Worm (Caenorhabditis elegans): ENCODE measurements around the gene cox-14.

Gene cox-14

DNA sequence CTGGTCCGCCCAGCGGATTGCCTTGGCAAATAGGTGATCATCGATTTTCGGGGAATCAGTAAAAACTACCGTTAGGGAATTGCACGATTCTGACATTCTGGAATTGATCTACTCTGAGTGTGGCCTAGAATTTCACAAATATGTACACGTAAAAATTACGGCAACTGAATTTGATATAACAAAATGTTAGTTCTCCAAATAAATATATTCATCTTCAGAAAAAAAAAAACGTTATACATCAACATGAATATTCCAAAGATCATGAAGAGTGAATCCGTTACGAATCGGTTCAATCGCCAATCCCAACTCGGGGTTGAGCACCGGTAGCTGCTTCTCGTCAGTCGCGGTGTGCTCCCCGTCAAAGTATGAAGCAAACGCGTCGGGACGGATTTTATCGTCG, 39.9 kb downstream of the cox-14 start, which contains the start of gene rip-1:
rip-1 (minus strand) TSS at position 101 of the 400 bp plus-strand sequence.
- no peak for TF ChIP-seq ets-4 (GFP tag; optimal IDR thresholded peaks at IDR 0.05)
- TF ChIP-seq let-526 (GFP tag; IDR thresholded peaks at IDR 0.05), result no peak

DNA sequence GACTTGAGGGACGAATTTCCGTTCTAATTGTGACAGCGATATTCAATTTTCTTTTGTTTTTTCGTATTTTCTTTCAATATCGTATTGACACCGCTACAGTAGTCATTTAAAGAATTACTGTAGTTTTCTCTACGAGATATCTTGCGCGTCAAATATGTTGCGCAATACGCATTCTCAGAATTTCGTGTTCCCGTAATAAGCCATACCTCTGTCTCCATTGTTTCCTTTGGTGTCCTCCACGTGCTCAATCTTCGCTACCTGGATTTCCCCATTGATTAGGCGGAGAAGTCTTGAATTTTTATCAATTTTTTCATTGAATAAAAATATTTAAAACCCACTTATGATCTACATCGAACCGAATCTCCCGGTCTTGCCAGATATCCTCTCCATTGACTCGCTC, 42.5 kb downstream of the cox-14 start:
- TF ChIP-seq attf-5 (GFP tag; optimal IDR thresholded peaks at IDR 0.05), result no peak
- no peak for TF ChIP-seq C06A6.2 (GFP tag; conservative IDR thresholded peaks at IDR 0.05)
- TF ChIP-seq hlh-26 (GFP tag; conservative IDR thresholded peaks at IDR 0.05), result no peak
- no peak for TF ChIP-seq rec-8 (tag; optimal IDR thresholded peaks at IDR 0.05)
- TF ChIP-seq lsl-1 (GFP tag; optimal IDR thresholded peaks at IDR 0.05), result peak; percentile 11
- no peak for TF ChIP-seq let-607 (tag; optimal IDR thresholded peaks at IDR 0.05)
- TF ChIP-seq C17E4.6 (GFP tag; IDR thresholded peaks at IDR 0.05), result no peak
- no peak for TF ChIP-seq Y79H2A.3 (GFP tag; conservative IDR thresholded peaks at IDR 0.05)

DNA sequence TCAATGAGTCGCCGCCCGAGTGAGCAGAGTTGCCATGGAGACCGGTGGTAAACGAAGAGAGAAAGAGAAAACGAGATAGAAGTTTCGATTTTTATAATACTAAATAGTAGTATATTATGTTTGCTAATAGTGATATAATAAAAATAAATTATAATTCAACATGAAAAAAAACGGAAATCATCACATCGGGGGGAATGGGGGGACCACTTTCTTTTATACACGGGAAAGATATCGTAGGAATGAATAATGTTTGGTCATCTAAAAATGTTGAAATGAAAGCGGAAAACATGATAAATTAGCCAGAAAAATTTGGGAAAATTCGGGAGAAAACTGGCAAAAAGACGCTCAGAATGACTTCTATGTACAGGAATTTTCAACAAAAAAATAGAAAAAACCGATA, 42.9 kb downstream of the cox-14 start, which contains the start of gene bbs-5:
bbs-5 (minus strand) TSS at position 101 of the 400 bp plus-strand sequence.
- TF ChIP-seq nhr-27 (tag; optimal IDR thresholded peaks at IDR 0.05), result no peak
- TF ChIP-seq F33H1.4 (GFP tag; IDR thresholded peaks at IDR 0.05), result no peak
- no peak for TF ChIP-seq aptf-3 (GFP tag; IDR thresholded peaks at IDR 0.05)
- no peak for TF ChIP-seq lir-1 (GFP tag; conservative IDR thresholded peaks at IDR 0.05)
- no peak for TF ChIP-seq K12H6.12 (tag; optimal IDR thresholded peaks at IDR 0.05)
- TF ChIP-seq ama-1 (optimal IDR thresholded peaks at IDR 0.05), result no peak
- no peak for TF ChIP-seq ama-1 (GFP tag; optimal IDR thresholded peaks at IDR 0.05)
- TF ChIP-seq T26A5.8 (tag; optimal IDR thresholded peaks at IDR 0.05), result no peak
- no peak for TF ChIP-seq Y67H2A.10 (GFP tag; conservative IDR thresholded peaks at IDR 0.05)
- no peak for TF ChIP-seq T07F8.4 (tag; optimal IDR thresholded peaks at IDR 0.05)
- no peak for TF ChIP-seq let-526 (GFP tag; IDR thresholded peaks at IDR 0.05)

DNA sequence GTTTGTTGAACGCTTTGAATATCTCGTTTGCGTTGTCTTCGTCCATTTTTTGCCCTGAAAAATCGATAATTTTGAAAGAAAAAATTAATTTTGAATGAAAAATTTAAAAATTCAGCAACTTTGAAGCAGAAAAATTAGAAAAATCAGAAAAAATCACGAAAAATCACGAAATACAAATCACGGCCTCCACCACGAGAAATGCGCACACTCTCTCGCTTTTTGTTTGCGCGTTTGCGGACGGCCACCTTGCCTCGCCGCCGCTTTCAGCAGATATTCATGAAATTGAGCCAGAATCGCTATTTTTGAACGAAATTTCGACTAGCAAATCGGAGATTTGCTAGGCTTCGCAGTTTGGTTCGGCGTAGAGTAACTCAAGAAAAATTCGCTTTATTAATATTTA, 48.1 kb downstream of the cox-14 start, which contains the start of gene inpp-4B:
inpp-4B (minus strand) TSS at position 54 of the 400 bp plus-strand sequence.
- peak; percentile 58 for TF ChIP-seq mcd-1 (GFP tag; IDR thresholded peaks at IDR 0.05)
- peak; percentile 17; the same call in 1 of the 2 replicates for TF ChIP-seq dox-1 (GFP tag; IDR thresholded peaks at IDR 0.05)
- TF ChIP-seq ztf-18 (tag; optimal IDR thresholded peaks at IDR 0.05), result peak; percentile 85

DNA sequence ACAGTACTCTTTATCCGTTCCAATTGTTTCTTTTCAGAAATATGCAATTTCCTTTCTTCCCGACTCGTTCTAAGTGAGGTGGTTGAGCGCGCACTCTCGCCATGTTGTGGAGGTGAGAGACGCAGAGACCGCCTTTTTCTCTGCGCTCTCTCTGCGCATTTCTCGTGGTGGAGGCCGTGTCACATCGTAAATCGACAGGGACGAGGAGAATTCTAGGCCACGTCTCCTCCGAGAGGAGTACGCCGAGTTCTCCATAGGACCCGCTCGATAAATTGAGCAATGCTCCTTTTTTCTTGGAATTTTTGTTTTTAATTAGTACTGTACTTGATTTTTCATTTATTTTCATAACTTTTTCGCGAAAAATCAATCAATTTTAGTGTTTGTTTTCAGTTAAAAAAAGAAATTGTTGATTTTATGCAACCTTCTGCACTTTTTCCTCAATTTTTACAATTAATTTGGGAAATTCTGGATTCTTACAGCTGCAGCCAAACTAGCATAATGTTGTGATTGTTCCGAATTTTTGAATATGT, 52.1 kb downstream of the cox-14 start, which contains the start of gene cnk-1:
cnk-1 (plus strand) TSS at position 480 of the 530 bp plus-strand sequence.
- TF ChIP-seq ceh-79 (tag; optimal IDR thresholded peaks at IDR 0.05) (no peak), lag-1 (GFP tag; IDR thresholded peaks at IDR 0.05) (peak; percentile 96), hsf-1 (GFP tag; IDR thresholded peaks at IDR 0.05) (peak; percentile 86), ztf-3 (GFP tag; optimal IDR thresholded peaks at IDR 0.05) (no peak), T26A5.8 (tag; optimal IDR thresholded peaks at IDR 0.05) (no peak), dox-1 (GFP tag; IDR thresholded peaks at IDR 0.05) (peak; percentile 99), T07F8.4 (tag; optimal IDR thresholded peaks at IDR 0.05) (peak; percentile 7), rcor-1 (GFP tag; IDR thresholded peaks at IDR 0.05) (peak; percentile 97), mxl-1 (tag; optimal IDR thresholded peaks at IDR 0.05) (no peak), tbx-9 (tag; optimal IDR thresholded peaks at IDR 0.05; ENCODE audit: borderline replicate concordance) (no peak), chd-7 (tag; optimal IDR thresholded peaks at IDR 0.05) (peak; percentile 57), B0336.3 (GFP tag; IDR thresholded peaks at IDR 0.05) (peak; percentile 84), snpc-4 (GFP tag; optimal IDR thresholded peaks at IDR 0.05) (no peak), snpc-4 (tag; optimal IDR thresholded peaks at IDR 0.05) (peak in 2 of 4 experiments; percentile 56 to 76), lin-26 (GFP tag; IDR thresholded peaks at IDR 0.05) (peak; percentile 84), dpff-1 (tag; optimal IDR thresholded peaks at IDR 0.05) (no peak), bed-1 (GFP tag; IDR thresholded peaks at IDR 0.05) (peak; percentile 92; the same call in 1 of the 2 replicates), sptf-2 (GFP tag; optimal IDR thresholded peaks at IDR 0.05) (no peak), ztf-6 (GFP tag; IDR thresholded peaks at IDR 0.05) (peak; percentile 88), nfya-2 (GFP tag; IDR thresholded peaks at IDR 0.05) (peak; percentile 91), hlh-26 (GFP tag; conservative IDR thresholded peaks at IDR 0.05) (no peak), sea-2 (GFP tag; IDR thresholded peaks at IDR 0.05) (peak; percentile 92), mes-4 (tag; optimal IDR thresholded peaks at IDR 0.05) (no peak)
